Worm (Caenorhabditis elegans): ENCODE measurements around the gene pcp-5.

pcp-5 gene

DNA sequence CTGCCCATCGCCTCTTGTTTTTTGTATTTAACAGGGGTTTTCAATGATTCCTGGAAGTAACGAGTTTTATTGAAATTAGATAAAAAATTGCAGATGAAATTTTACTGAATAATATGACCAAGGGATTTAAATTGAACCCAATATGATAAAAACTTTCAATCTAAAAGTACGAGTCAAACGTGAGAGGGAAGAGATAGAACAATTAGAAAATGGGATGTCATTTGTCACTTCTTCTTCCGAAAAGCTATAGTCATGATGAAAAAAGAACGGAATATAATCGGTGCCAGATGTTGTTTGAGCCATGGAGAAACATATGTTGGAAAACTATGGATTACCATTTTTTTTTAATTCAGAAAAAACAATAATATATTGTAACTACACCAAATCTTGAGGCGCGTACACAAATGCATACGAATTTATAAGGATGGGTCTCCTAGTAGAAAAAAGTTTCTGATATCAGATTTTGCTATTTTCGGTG, 28.5 kb downstream of the pcp-5 start, which contains the start of gene sup-18:
Gene sup-18 (minus strand): TSS at position 51 of the 478 bp plus-strand sequence.
- no peak for TF ChIP-seq nhr-11 (tag; optimal IDR thresholded peaks at IDR 0.05)
- no peak for TF ChIP-seq gmeb-1 (tag; optimal IDR thresholded peaks at IDR 0.05)
- no peak for TF ChIP-seq egl-27 (tag; optimal IDR thresholded peaks at IDR 0.05)
- TF ChIP-seq lin-13 (GFP tag; optimal IDR thresholded peaks at IDR 0.05), result no peak
- no peak for TF ChIP-seq mab-5 (tag; optimal IDR thresholded peaks at IDR 0.05)
- no peak for TF ChIP-seq lin-39 (tag; optimal IDR thresholded peaks at IDR 0.05)
- no peak for TF ChIP-seq dmd-4 (tag; optimal IDR thresholded peaks at IDR 0.05)
- TF ChIP-seq unc-39 (tag; optimal IDR thresholded peaks at IDR 0.05), result no peak

DNA sequence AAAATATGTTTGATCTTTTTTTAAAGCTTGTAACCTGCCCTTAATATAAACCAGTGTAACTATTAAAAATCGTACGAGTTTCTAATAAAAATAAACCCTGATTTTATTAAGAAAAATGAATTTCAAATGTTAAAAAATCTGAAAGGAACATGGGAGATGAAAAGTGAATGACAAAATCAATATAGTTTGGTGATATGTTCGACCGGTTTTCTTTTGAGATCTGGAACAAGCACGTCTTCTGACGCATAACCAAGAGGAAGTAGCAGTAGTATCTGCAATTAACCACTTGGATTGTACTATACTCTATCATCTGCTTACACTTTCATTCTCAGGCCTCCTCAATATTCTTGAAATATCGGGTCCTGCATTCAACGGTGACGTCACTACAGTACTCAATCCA, 30.3 kb downstream of the pcp-5 start:
- TF ChIP-seq mdl-1 (tag; optimal IDR thresholded peaks at IDR 0.05), result no peak
- TF ChIP-seq nhr-25 (tag; optimal IDR thresholded peaks at IDR 0.05), result peak; percentile 24
- TF ChIP-seq unc-39 (tag; optimal IDR thresholded peaks at IDR 0.05), result no peak
- no peak for TF ChIP-seq ceh-82 (tag; optimal IDR thresholded peaks at IDR 0.05)
- TF ChIP-seq unc-55 (GFP tag; optimal IDR thresholded peaks at IDR 0.05), result no peak

DNA sequence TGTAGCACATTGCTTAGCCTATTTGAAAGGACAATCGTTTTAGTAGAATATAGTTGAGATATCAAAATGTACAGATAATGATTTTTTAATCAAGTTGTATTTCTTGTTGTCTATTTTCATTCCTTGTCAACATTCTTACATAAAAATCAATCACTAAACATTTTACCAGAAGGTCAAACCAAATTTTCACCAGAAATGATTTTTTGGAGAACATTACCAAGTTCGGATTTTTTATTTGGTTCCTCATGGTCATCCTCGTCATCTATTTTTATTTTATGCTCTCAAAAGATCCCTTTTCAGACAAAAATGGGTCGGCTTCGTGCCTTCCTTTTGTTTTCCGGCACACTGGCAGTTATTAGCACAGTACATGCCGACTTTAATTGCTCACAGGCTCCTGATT, 33.9 kb downstream of the pcp-5 start, which contains the start of gene tyr-1:
Gene tyr-1 (plus strand): TSS at position 301 of the 400 bp plus-strand sequence.
- no peak for TF ChIP-seq fos-1 (tag; optimal IDR thresholded peaks at IDR 0.05)
- no peak for TF ChIP-seq aly-2 (tag; optimal IDR thresholded peaks at IDR 0.05)
- TF ChIP-seq F13H6.1 (tag; optimal IDR thresholded peaks at IDR 0.05), result no peak
- no peak for TF ChIP-seq nhr-11 (tag; optimal IDR thresholded peaks at IDR 0.05)
- TF ChIP-seq snpc-4 (tag; optimal IDR thresholded peaks at IDR 0.05), result no peak
- TF ChIP-seq alr-1 (tag; optimal IDR thresholded peaks at IDR 0.05), result no peak
- TF ChIP-seq nhr-25 (tag; optimal IDR thresholded peaks at IDR 0.05), result no peak
- no peak for TF ChIP-seq unc-55 (GFP tag; optimal IDR thresholded peaks at IDR 0.05)
- TF ChIP-seq elt-3 (tag; optimal IDR thresholded peaks at IDR 0.05), result no peak
- no peak for TF ChIP-seq nhr-21 (tag; optimal IDR thresholded peaks at IDR 0.05)

DNA sequence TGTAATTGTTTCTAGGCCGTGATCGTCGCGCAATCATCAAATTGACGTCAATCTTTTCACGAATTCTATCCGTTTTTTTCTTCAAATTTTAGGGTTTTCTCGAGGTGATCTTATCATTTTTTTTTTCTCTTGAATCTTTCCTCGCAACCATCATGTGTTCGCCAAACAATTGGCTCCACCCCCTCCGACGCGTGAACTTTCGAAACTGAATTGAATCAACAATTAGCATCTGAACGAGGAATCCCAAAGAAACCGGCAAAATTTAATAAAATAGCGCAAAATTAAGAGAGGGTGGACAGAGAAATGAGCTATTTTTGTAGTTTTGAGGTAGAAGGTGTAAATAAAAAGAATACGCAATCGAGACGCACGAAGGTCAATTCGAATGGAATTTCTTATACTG, 34.6 kb downstream of the pcp-5 start:
- TF ChIP-seq lsy-2 (tag; optimal IDR thresholded peaks at IDR 0.05) (no peak), mab-5 (tag; optimal IDR thresholded peaks at IDR 0.05) (no peak), sma-3 (GFP tag; optimal IDR thresholded peaks at IDR 0.05) (peak; percentile 72), fos-1 (tag; optimal IDR thresholded peaks at IDR 0.05) (peak; percentile 27), ztf-11 (tag; optimal IDR thresholded peaks at IDR 0.05) (no peak), R02D3.7 (tag; optimal IDR thresholded peaks at IDR 0.05) (no peak), unc-62 (GFP tag; optimal IDR thresholded peaks at IDR 0.05) (no peak), blmp-1 (tag; optimal IDR thresholded peaks at IDR 0.05; ENCODE audit: insufficient read depth) (no peak), mbf-1 (tag; optimal IDR thresholded peaks at IDR 0.05) (no peak), gmeb-1 (tag; optimal IDR thresholded peaks at IDR 0.05) (no peak), nhr-12 (tag; optimal IDR thresholded peaks at IDR 0.05) (no peak), nhr-129 (tag; optimal IDR thresholded peaks at IDR 0.05) (peak; percentile 3), C34F6.9 (tag; optimal IDR thresholded peaks at IDR 0.05) (no peak), nhr-25 (tag; optimal IDR thresholded peaks at IDR 0.05) (peak; percentile 33), crh-2 (tag; optimal IDR thresholded peaks at IDR 0.05) (no peak), alr-1 (tag; optimal IDR thresholded peaks at IDR 0.05) (no peak), mdl-1 (tag; optimal IDR thresholded peaks at IDR 0.05) (no peak), sem-4 (tag; optimal IDR thresholded peaks at IDR 0.05) (no peak)

ce11 chrIII:7866189-7866588, 41.2 kb downstream of the pcp-5 start, which contains the start of gene cup-4:
TSS of gene cup-4 (plus strand) at chrIII:7866489.
- TF ChIP-seq nhr-11 (tag; optimal IDR thresholded peaks at IDR 0.05) (no peak), sma-9 (GFP tag; optimal IDR thresholded peaks at IDR 0.05) (no peak), sma-9 (tag; optimal IDR thresholded peaks at IDR 0.05) (no peak), dmd-4 (tag; optimal IDR thresholded peaks at IDR 0.05) (no peak), nhr-6 (tag; optimal IDR thresholded peaks at IDR 0.05) (no peak), egl-27 (tag; optimal IDR thresholded peaks at IDR 0.05) (no peak), nhr-129 (tag; optimal IDR thresholded peaks at IDR 0.05) (no peak), ama-1 (optimal IDR thresholded peaks at IDR 0.05) (no peak), nhr-77 (tag; optimal IDR thresholded peaks at IDR 0.05) (no peak), lsy-2 (tag; optimal IDR thresholded peaks at IDR 0.05) (no peak), aly-2 (tag; optimal IDR thresholded peaks at IDR 0.05) (no peak), alr-1 (tag; optimal IDR thresholded peaks at IDR 0.05) (no peak), mab-5 (tag; optimal IDR thresholded peaks at IDR 0.05) (no peak), nhr-21 (tag; optimal IDR thresholded peaks at IDR 0.05) (no peak), unc-62 (GFP tag; optimal IDR thresholded peaks at IDR 0.05) (no peak), F13H6.1 (tag; optimal IDR thresholded peaks at IDR 0.05) (no peak), nhr-237 (tag; optimal IDR thresholded peaks at IDR 0.05) (no peak), zag-1 (tag; optimal IDR thresholded peaks at IDR 0.05) (no peak)
